Worm (Caenorhabditis elegans): Measurements from ENCODE around the gene F56B3.2.

DNA sequence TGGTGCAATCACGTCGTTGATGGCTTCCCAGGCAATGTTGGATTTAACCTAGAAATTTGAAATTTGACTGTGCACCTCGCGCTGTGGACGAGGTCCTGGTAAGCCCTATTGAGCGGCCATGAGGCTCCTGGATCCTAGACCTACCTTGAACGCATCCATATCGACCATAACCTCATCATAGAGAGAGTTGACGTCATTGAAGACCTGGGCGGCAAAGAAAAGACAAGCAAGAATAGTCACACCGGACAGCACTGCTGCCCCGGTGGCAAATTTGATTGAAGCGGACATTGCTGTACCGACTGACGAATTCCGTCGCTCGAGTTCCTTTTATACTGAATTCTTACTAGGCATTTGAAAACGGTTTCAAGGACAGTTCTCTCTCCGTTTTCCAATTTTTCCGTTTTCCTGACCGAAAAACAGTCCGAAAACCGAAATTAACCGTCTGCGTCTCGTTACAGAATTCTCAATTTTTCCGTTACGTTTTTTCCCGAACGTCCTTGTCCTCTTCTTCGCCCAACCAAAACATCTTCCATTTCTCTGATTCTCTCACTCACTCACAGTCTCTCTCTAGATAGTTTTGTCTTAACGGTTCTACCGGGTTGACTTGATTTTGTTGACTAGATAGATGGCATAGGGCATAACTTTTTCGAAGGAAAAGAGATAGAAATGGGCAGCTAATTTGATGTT is 4.9 kb downstream of the F56B3.2 start, which contains the start of gene col-103:
- TF ChIP-seq elt-1 (tag; optimal IDR thresholded peaks at IDR 0.05) (no peak), ama-1 (optimal IDR thresholded peaks at IDR 0.05) (peak; percentile 88), mdl-1 (tag; optimal IDR thresholded peaks at IDR 0.05) (no peak), daf-12 (tag; optimal IDR thresholded peaks at IDR 0.05) (no peak), unc-39 (tag; optimal IDR thresholded peaks at IDR 0.05) (no peak), lsy-12 (tag; optimal IDR thresholded peaks at IDR 0.05) (no peak), ceh-28 (tag; optimal IDR thresholded peaks at IDR 0.05) (no peak), pha-4 (tag; optimal IDR thresholded peaks at IDR 0.05) (no peak)

Data from whole organism, L3 larva.